Fruit fly (Drosophila melanogaster) ovary, adult (tissue): ENCODE data around the gene Tbc1d15-17.

Source experiments
- CG17801 ChIP-seq: fragments of 200-800 bp; optimal IDR thresholded peaks from 2 replicates; lab custom pipeline; 2019; ENCODE audit warnings: missing biosample characterization, mild to moderate bottlenecking, missing genetic modification characterization, moderate library complexity; ENCODE audit not compliant: partially characterized antibody

The Tbc1d15-17 gene

DNA sequence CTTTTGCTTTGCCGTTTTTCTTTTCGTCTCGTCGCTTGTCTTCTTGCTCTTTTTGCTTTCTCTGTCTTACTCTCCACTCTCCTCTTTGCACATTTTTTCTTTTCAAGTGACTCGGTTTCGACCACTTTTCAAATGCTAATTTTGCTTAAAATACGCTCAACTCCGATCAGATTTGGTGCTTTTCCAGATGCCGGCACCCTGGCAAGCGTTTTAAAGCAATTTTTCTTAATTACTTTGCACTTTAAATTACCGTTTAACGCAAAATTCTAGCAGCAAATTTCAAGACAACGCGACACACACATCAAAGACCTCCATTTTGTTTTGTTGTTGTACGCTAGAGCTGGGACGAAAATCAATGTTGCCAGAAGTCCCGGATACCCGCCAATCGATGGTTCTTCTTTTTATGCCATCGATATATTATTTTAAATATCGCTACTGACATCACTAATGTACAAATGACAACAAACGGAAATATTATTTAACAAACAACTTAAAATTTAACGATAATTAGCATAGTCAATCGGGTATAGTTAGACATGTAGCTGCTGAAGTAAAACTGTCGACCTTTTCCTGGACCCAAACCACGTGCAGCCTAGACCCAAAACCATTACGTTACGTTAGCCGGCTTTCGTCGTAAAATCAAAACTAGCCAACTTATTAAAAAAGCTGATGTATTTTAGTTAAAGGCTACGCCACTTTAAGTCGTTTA lies 43.7 kb downstream of the Tbc1d15-17 start, which contains the start of gene kis:
TSS of gene kis (minus strand) at position 317 of the 709 bp plus-strand sequence.
- TF ChIP-seq CG17801 (GFP tag; lab: Kevin White, UChicago), result peak; percentile 75

DNA sequence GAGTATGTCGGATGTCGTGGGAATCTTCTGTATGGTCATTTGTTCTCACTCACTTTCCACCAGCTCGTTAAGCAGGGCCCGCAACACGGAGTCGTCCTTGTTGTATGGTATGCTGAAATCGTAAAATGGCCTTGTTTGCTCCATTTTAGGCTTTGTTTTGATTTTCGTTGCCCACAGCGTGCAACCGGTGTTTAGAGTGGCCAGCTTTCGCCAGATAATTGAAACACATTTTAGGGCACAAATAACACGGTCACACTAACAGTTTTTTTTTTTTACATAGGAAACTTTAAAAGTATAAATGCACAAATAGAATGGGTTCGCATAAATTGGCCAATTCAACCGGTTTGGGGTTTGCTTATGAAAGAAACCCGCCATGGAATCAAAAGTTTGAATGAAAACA lies 45.2 kb downstream of the Tbc1d15-17 start, which contains the start of gene Rpp30:
TSS of gene Rpp30 (minus strand) at position 200 of the 400 bp plus-strand sequence.
- no peak for TF ChIP-seq CG17801 (GFP tag; lab: Kevin White, UChicago)
